Fruit fly (Drosophila melanogaster) whole organism, prepupa: ENCODE data around the gene CG31715.
A peak's percentile ranks its signal among the peaks of the same experiment; 100 is the strongest.

Source experiments
- Blimp-1 ChIP-seq: fragments of 200-800 bp; sonication (Bioruptor generic); optimal IDR thresholded peaks from 3 replicates; lab custom pipeline; 2017; ENCODE audit warnings: missing biosample characterization, missing genetic modification characterization, mild to moderate bottlenecking, moderate library complexity, missing genetic modification reagents
- CG10669 ChIP-seq: fragments of 200-800 bp; sonication (Bioruptor generic); optimal IDR thresholded peaks from 3 replicates; lab custom pipeline; 2018; ENCODE audit warnings: missing biosample characterization, mild to moderate bottlenecking, missing genetic modification characterization, moderate library complexity
- CG11762 ChIP-seq: fragments of 200-800 bp; sonication (Bioruptor generic); optimal IDR thresholded peaks from 3 replicates; lab custom pipeline; 2016; ENCODE audit warnings: missing biosample characterization, missing genetic modification characterization; ENCODE audit not compliant: insufficient read depth
- CG11902 ChIP-seq: fragments of 200-800 bp; sonication (Bioruptor generic); optimal IDR thresholded peaks from 3 replicates; lab custom pipeline; 2016; ENCODE audit warnings: missing biosample characterization, missing genetic modification characterization
- CG1621 ChIP-seq: fragments of 200-800 bp; sonication (Bioruptor generic); optimal IDR thresholded peaks from 3 replicates; lab custom pipeline; 2018; ENCODE audit warnings: missing biosample characterization, mild to moderate bottlenecking, missing genetic modification characterization
- CG16779 ChIP-seq: fragments of 200-800 bp; sonication (Bioruptor generic); optimal IDR thresholded peaks from 3 replicates; lab custom pipeline; 2017; ENCODE audit warnings: missing biosample characterization, mild to moderate bottlenecking, missing genetic modification characterization
- CG3032 ChIP-seq: fragments of 200-800 bp; optimal IDR thresholded peaks from 2 replicates; lab custom pipeline; 2019; ENCODE audit warnings: missing biosample characterization, mild to moderate bottlenecking, missing genetic modification characterization, moderate library complexity
- CG31627 ChIP-seq: fragments of 200-800 bp; sonication (Bioruptor generic); optimal IDR thresholded peaks from 3 replicates; lab custom pipeline; 2016; ENCODE audit warnings: missing biosample characterization, missing genetic modification characterization
- CG34406 ChIP-seq: fragments of 200-800 bp; sonication (Bioruptor generic); optimal IDR thresholded peaks from 3 replicates; lab custom pipeline; 2016; ENCODE audit warnings: missing biosample characterization, missing genetic modification characterization
- CG3919 ChIP-seq: fragments of 200-800 bp; sonication (Bioruptor generic); optimal IDR thresholded peaks from 3 replicates; lab custom pipeline; 2016; ENCODE audit warnings: missing biosample characterization, missing genetic modification characterization
- CG6808 ChIP-seq: fragments of 200-800 bp; sonication (Bioruptor generic); optimal IDR thresholded peaks from 3 replicates; lab custom pipeline; 2017; ENCODE audit warnings: missing biosample characterization, missing genetic modification characterization, mild to moderate bottlenecking, moderate library complexity, missing genetic modification reagents
- CG8119 ChIP-seq: fragments of 200-800 bp; sonication (Bioruptor generic); IDR thresholded peaks from 3 replicates; pipeline ENCODE4 v1.3.6; 2022; ENCODE audit warnings: missing biosample characterization, missing genetic modification characterization
- CG8319 ChIP-seq: fragments of 200-800 bp; sonication (Bioruptor generic); optimal IDR thresholded peaks from 3 replicates; lab custom pipeline; 2016; ENCODE audit warnings: missing biosample characterization, missing genetic modification characterization
- CG9139 ChIP-seq: fragments of 200-800 bp; sonication (Bioruptor generic); optimal IDR thresholded peaks from 3 replicates; lab custom pipeline; 2017; ENCODE audit warnings: missing biosample characterization, mild to moderate bottlenecking, missing genetic modification characterization
- Eip78C ChIP-seq: fragments of 200-800 bp; sonication (Bioruptor generic); peaks from one replicate; lab custom pipeline; 2016; ENCODE audit warnings: missing biosample characterization, missing genetic modification characterization
- Ets96B ChIP-seq: fragments of 200-800 bp; optimal IDR thresholded peaks from 2 replicates; lab custom pipeline; 2019; ENCODE audit warnings: missing biosample characterization, mild to moderate bottlenecking, missing genetic modification characterization, moderate library complexity
- Hr4 ChIP-seq: fragments of 200-800 bp; sonication (Bioruptor generic); optimal IDR thresholded peaks from 3 replicates; lab custom pipeline; 2016; ENCODE audit warnings: missing biosample characterization, missing genetic modification characterization
- Lpt ChIP-seq: fragments of 200-800 bp; sonication (Bioruptor generic); optimal IDR thresholded peaks from 3 replicates; lab custom pipeline; 2016; ENCODE audit warnings: missing biosample characterization, missing genetic modification characterization
- Met ChIP-seq: fragments of 200-800 bp; sonication (Bioruptor generic); optimal IDR thresholded peaks from 3 replicates; lab custom pipeline; 2016; ENCODE audit warnings: missing biosample characterization, missing genetic modification characterization
- OdsH ChIP-seq: fragments of 200-800 bp; sonication (Bioruptor generic); optimal IDR thresholded peaks from 3 replicates; lab custom pipeline; 2016; ENCODE audit warnings: missing biosample characterization, missing genetic modification characterization
- Sox102F ChIP-seq: fragments of 200-800 bp; sonication (Bioruptor generic); optimal IDR thresholded peaks from 2 replicates; lab custom pipeline; 2016; ENCODE audit warnings: missing biosample characterization, mild to moderate bottlenecking, missing genetic modification characterization
- Sox15 ChIP-seq: fragments of 200-800 bp; sonication (Bioruptor generic); optimal IDR thresholded peaks from 3 replicates; lab custom pipeline; 2016; ENCODE audit warnings: missing biosample characterization, missing genetic modification characterization
- achi ChIP-seq: fragments of 200-800 bp; sonication (Bioruptor generic); optimal IDR thresholded peaks from 3 replicates; lab custom pipeline; 2016; ENCODE audit warnings: missing biosample characterization, missing genetic modification characterization
- cyc ChIP-seq: fragments of 200-800 bp; sonication (Bioruptor generic); optimal IDR thresholded peaks from 3 replicates; lab custom pipeline; 2016; ENCODE audit warnings: missing biosample characterization, missing genetic modification characterization
- dsx ChIP-seq: fragments of 200-800 bp; optimal IDR thresholded peaks from 3 replicates; lab custom pipeline; 2019; ENCODE audit warnings: missing biosample characterization, mild to moderate bottlenecking, missing genetic modification characterization, moderate library complexity; ENCODE audit not compliant: poor library complexity, severe bottlenecking
- esn ChIP-seq: fragments of 200-800 bp; sonication (Bioruptor generic); optimal IDR thresholded peaks from 2 replicates; lab custom pipeline; 2016; ENCODE audit warnings: missing biosample characterization, mild to moderate bottlenecking, missing genetic modification characterization, moderate library complexity
- lz ChIP-seq: fragments of 200-800 bp; sonication (Bioruptor generic); optimal IDR thresholded peaks from 3 replicates; lab custom pipeline; 2016; ENCODE audit warnings: missing biosample characterization, missing genetic modification characterization
- net ChIP-seq: fragments of 200-800 bp; sonication (Bioruptor generic); optimal IDR thresholded peaks from 3 replicates; lab custom pipeline; 2016; ENCODE audit warnings: missing biosample characterization, missing genetic modification characterization
- pdm3 ChIP-seq: fragments of 200-800 bp; sonication (Bioruptor generic); optimal IDR thresholded peaks from 3 replicates; lab custom pipeline; 2016; ENCODE audit warnings: missing biosample characterization, missing genetic modification characterization
- ss ChIP-seq, 2 experiments: fragments of 200-800 bp; sonication (Bioruptor generic); optimal IDR thresholded peaks; 2 replicates in 1 of 2; 3 replicates in 1 of 2; lab custom pipeline; 2017 to 2018; ENCODE audit warnings: mild to moderate bottlenecking in 2 of 2, missing biosample characterization in 2 of 2, missing genetic modification characterization in 2 of 2, moderate library complexity in 1 of 2
- svp ChIP-seq: fragments of 200-800 bp; sonication (Bioruptor generic); peaks from one replicate; lab custom pipeline; 2016; ENCODE audit warnings: missing biosample characterization, missing genetic modification characterization
- topi ChIP-seq: fragments of 200-800 bp; sonication (Bioruptor generic); optimal IDR thresholded peaks from 3 replicates; lab custom pipeline; 2016; ENCODE audit warnings: missing biosample characterization, missing genetic modification characterization

Gene CG31715

dm6 chr2L:10364229-10364628 lies 22.8 kb downstream of the CG31715 start, which contains the start of gene lft:
Gene lft (plus strand): TSS chr2L:10364471.
- no peak for TF ChIP-seq CG9139 (GFP tag; lab: Kevin White, UChicago)
- TF ChIP-seq Lpt (GFP tag; lab: Kevin White, UChicago) = no peak
- TF ChIP-seq CG34406 (GFP tag; lab: Kevin White, UChicago) = no peak
- TF ChIP-seq dsx (GFP tag; lab: Kevin White, UChicago) = peak; percentile 51
- TF ChIP-seq Met = no peak
- TF ChIP-seq Eip78C (GFP tag; lab: Kevin White, UChicago) = peak; percentile 42
- peak in 1 of 2 experiments; percentile 32 for TF ChIP-seq ss (GFP tag; optimal IDR thresholded peaks at IDR 0.05; lab: Kevin White, UChicago)
- peak; percentile 53 for TF ChIP-seq CG8319
- no peak for TF ChIP-seq CG11902 (GFP tag; lab: Kevin White, UChicago)
- no peak for TF ChIP-seq cyc (GFP tag; lab: Kevin White, UChicago)

dm6 chr2L:10366525-10366924 lies 25.1 kb downstream of the CG31715 start, which contains the start of gene CG5056:
Gene CG5056 (plus strand): TSS chr2L:10366692.
- TF ChIP-seq net (GFP tag; lab: Kevin White, UChicago) = no peak
- no peak for TF ChIP-seq svp (GFP tag; lab: Kevin White, UChicago)
- TF ChIP-seq Sox15 (GFP tag; lab: Kevin White, UChicago) = no peak
- peak; percentile 6 for TF ChIP-seq Ets96B (tag; lab: Kevin White, UChicago)
- TF ChIP-seq CG34406 (GFP tag; lab: Kevin White, UChicago) = no peak
- TF ChIP-seq CG16779 (tag; lab: Kevin White, UChicago) = no peak
- TF ChIP-seq CG31627 = no peak
- TF ChIP-seq CG3032 = peak; percentile 47
- TF ChIP-seq CG1621 (tag; lab: Kevin White, UChicago) = no peak
- no peak for TF ChIP-seq OdsH (GFP tag; lab: Kevin White, UChicago)
- no peak for TF ChIP-seq CG6808 (GFP tag; lab: Kevin White, UChicago)
- peak; percentile 1 for TF ChIP-seq cyc (GFP tag; lab: Kevin White, UChicago)
- no peak for TF ChIP-seq CG10669 (GFP tag; lab: Kevin White, UChicago)
- no peak for TF ChIP-seq CG3919 (GFP tag; lab: Kevin White, UChicago)
- TF ChIP-seq ss (GFP tag; optimal IDR thresholded peaks at IDR 0.05; lab: Kevin White, UChicago) = no peak
- TF ChIP-seq Eip78C (GFP tag; lab: Kevin White, UChicago) = peak; percentile 63
- no peak for TF ChIP-seq pdm3
- no peak for TF ChIP-seq dsx (GFP tag; lab: Kevin White, UChicago)
- TF ChIP-seq CG8119 (GFP tag; lab: Robert Waterston, UW) = peak; percentile 55
- no peak for TF ChIP-seq CG8319
- TF ChIP-seq Blimp-1 = no peak
- no peak for TF ChIP-seq topi (GFP tag; lab: Kevin White, UChicago)
- TF ChIP-seq esn (GFP tag; lab: Kevin White, UChicago) = no peak
- TF ChIP-seq Hr4 (GFP tag; lab: Kevin White, UChicago) = no peak
- no peak for TF ChIP-seq achi (GFP tag; lab: Kevin White, UChicago)

dm6 chr2L:10372297-10372696 lies 30.9 kb downstream of the CG31715 start:
- TF ChIP-seq CG11762 (GFP tag; lab: Kevin White, UChicago) (no peak), Eip78C (GFP tag; lab: Kevin White, UChicago) (peak; percentile 8), ss (GFP tag; optimal IDR thresholded peaks at IDR 0.05; lab: Kevin White, UChicago) (no peak)

- TF ChIP-seq Sox102F (GFP tag; lab: Kevin White, UChicago) (no peak), lz (GFP tag; lab: Kevin White, UChicago) (no peak), ss (GFP tag; optimal IDR thresholded peaks at IDR 0.05; lab: Kevin White, UChicago) (no peak), Hr4 (GFP tag; lab: Kevin White, UChicago) (peak; percentile 9), CG8119 (GFP tag; lab: Robert Waterston, UW) (no peak)
- TF ChIP-seq, all 60 proteins: peak for 1
These were observed 32.3 kb downstream of the CG31715 start, which contains the start of gene rho-5 for dm6 chr2L:10373605-10374269. Gene rho-5 (minus strand): TSS chr2L:10373900.
